Worm (Caenorhabditis elegans): ENCODE results near the gene C55C3.7.

Gene C55C3.7

ce11 chrIV:5703917-5704316 lies 21.5 kb upstream of the C55C3.7 start:
- TF ChIP-seq ceh-14 (tag; optimal IDR thresholded peaks at IDR 0.05) (no peak), pqm-1 (tag; optimal IDR thresholded peaks at IDR 0.05) (no peak), K02D7.2 (tag; optimal IDR thresholded peaks at IDR 0.05) (no peak), F13H6.1 (tag; optimal IDR thresholded peaks at IDR 0.05) (no peak), Y22D7AL.16 (tag; optimal IDR thresholded peaks at IDR 0.05) (no peak), ztf-16 (tag; optimal IDR thresholded peaks at IDR 0.05) (no peak), hlh-8 (tag; optimal IDR thresholded peaks at IDR 0.05) (no peak), K09A11.1 (tag; optimal IDR thresholded peaks at IDR 0.05; ENCODE audit: insufficient read depth) (no peak), tbx-2 (tag; optimal IDR thresholded peaks at IDR 0.05) (no peak), ceh-24 (tag; optimal IDR thresholded peaks at IDR 0.05) (no peak)

- TF ChIP-seq ama-1 (optimal IDR thresholded peaks at IDR 0.05) (no peak), sox-4 (tag; optimal IDR thresholded peaks at IDR 0.05) (no peak), unc-86 (tag; optimal IDR thresholded peaks at IDR 0.05) (no peak), pha-4 (tag; optimal IDR thresholded peaks at IDR 0.05) (no peak), C08G9.2 (tag; optimal IDR thresholded peaks at IDR 0.05) (no peak), pax-1 (tag; optimal IDR thresholded peaks at IDR 0.05) (no peak), syd-9 (tag; optimal IDR thresholded peaks at IDR 0.05) (no peak), ceh-14 (tag; optimal IDR thresholded peaks at IDR 0.05) (no peak), lim-6 (tag; optimal IDR thresholded peaks at IDR 0.05) (no peak), mec-3 (tag; optimal IDR thresholded peaks at IDR 0.05; ENCODE audit: borderline replicate concordance) (no peak), ceh-48 (tag; optimal IDR thresholded peaks at IDR 0.05) (no peak), sdc-2 (tag; optimal IDR thresholded peaks at IDR 0.05) (no peak), dmd-4 (tag; optimal IDR thresholded peaks at IDR 0.05; ENCODE audit: borderline replicate concordance) (no peak), pqm-1 (tag; optimal IDR thresholded peaks at IDR 0.05) (no peak)
These were observed 21.0 kb upstream of the C55C3.7 start, which contains the start of the genes C55C3.73 and perm-5 for ce11 chrIV:5703443-5703842. C55C3.73 (minus strand) TSS chrIV:5703451. perm-5 (minus strand) TSS chrIV:5703468.

ce11 chrIV:5701646-5702045 lies 19.2 kb upstream of the C55C3.7 start:
- TF ChIP-seq hlh-13 (GFP tag; optimal IDR thresholded peaks at IDR 0.05): no peak

- TF ChIP-seq C08G9.2 (tag; optimal IDR thresholded peaks at IDR 0.05) (no peak), unc-55 (GFP tag; optimal IDR thresholded peaks at IDR 0.05) (peak; percentile 3), eyg-1 (tag; optimal IDR thresholded peaks at IDR 0.05) (no peak), ceh-48 (tag; optimal IDR thresholded peaks at IDR 0.05) (no peak)
These were observed 17.9 kb upstream of the C55C3.7 start for ce11 chrIV:5700372-5700771.

- no peak for TF ChIP-seq K02D7.2 (tag; optimal IDR thresholded peaks at IDR 0.05)
- TF ChIP-seq lim-6 (tag; optimal IDR thresholded peaks at IDR 0.05): no peak
- no peak for TF ChIP-seq ceh-2 (tag; optimal IDR thresholded peaks at IDR 0.05)
- TF ChIP-seq pha-2 (tag; optimal IDR thresholded peaks at IDR 0.05): no peak
- TF ChIP-seq ceh-48 (tag; optimal IDR thresholded peaks at IDR 0.05): no peak
- TF ChIP-seq ztf-16 (tag; optimal IDR thresholded peaks at IDR 0.05): no peak
- no peak for TF ChIP-seq pqm-1 (tag; optimal IDR thresholded peaks at IDR 0.05)
- TF ChIP-seq hlh-13 (GFP tag; optimal IDR thresholded peaks at IDR 0.05): no peak
- no peak for TF ChIP-seq pha-4 (tag; optimal IDR thresholded peaks at IDR 0.05)
- TF ChIP-seq che-1 (tag; optimal IDR thresholded peaks at IDR 0.05): no peak
- TF ChIP-seq hlh-8 (tag; optimal IDR thresholded peaks at IDR 0.05): no peak
- no peak for TF ChIP-seq ahr-1 (tag; optimal IDR thresholded peaks at IDR 0.05)
- no peak for TF ChIP-seq sox-2 (GFP tag; IDR thresholded peaks at IDR 0.05)
- TF ChIP-seq ceh-19 (GFP tag; optimal IDR thresholded peaks at IDR 0.05): no peak
- TF ChIP-seq mec-3 (tag; optimal IDR thresholded peaks at IDR 0.05; ENCODE audit: borderline replicate concordance): no peak
These were observed 8.1 kb upstream of the C55C3.7 start, which contains the start of gene C55C3.8 for ce11 chrIV:5690386-5691080. C55C3.8 (plus strand) TSS chrIV:5691030.

ce11 chrIV:5685014-5685413 lies 2.6 kb upstream of the C55C3.7 start, which contains the start of gene C55C3.3:
C55C3.3 (plus strand) TSS chrIV:5685287.
- TF ChIP-seq ama-1 (optimal IDR thresholded peaks at IDR 0.05) (no peak), sdc-2 (tag; optimal IDR thresholded peaks at IDR 0.05) (no peak), elt-4 (tag; optimal IDR thresholded peaks at IDR 0.05) (no peak), ceh-14 (tag; optimal IDR thresholded peaks at IDR 0.05) (no peak), syd-9 (tag; optimal IDR thresholded peaks at IDR 0.05) (no peak), nhr-232 (tag; optimal IDR thresholded peaks at IDR 0.05) (no peak), ceh-18 (tag; optimal IDR thresholded peaks at IDR 0.05) (no peak), tbx-2 (tag; optimal IDR thresholded peaks at IDR 0.05) (no peak), hlh-15 (tag; optimal IDR thresholded peaks at IDR 0.05) (no peak), npax-4 (tag; optimal IDR thresholded peaks at IDR 0.05) (no peak), F13H6.1 (tag; optimal IDR thresholded peaks at IDR 0.05) (no peak), pat-9 (tag; optimal IDR thresholded peaks at IDR 0.05) (no peak), tbx-7 (tag; optimal IDR thresholded peaks at IDR 0.05) (no peak), ceh-24 (tag; optimal IDR thresholded peaks at IDR 0.05) (no peak), hlh-13 (GFP tag; optimal IDR thresholded peaks at IDR 0.05) (no peak), sox-4 (tag; optimal IDR thresholded peaks at IDR 0.05) (no peak)
